Fruit fly (Drosophila melanogaster) S2 (cell line): Measurements from ENCODE around the gene Myt1.

Experiments used
- CG8478 ChIP-seq: fragments of >200 bp; optimal IDR thresholded peaks from 2 replicates; lab custom pipeline; 2018
- CTCF ChIP-seq, 2 experiments: fragments of >200 bp; optimal IDR thresholded peaks; 2 replicates each; lab custom pipeline; 2018

DNA sequence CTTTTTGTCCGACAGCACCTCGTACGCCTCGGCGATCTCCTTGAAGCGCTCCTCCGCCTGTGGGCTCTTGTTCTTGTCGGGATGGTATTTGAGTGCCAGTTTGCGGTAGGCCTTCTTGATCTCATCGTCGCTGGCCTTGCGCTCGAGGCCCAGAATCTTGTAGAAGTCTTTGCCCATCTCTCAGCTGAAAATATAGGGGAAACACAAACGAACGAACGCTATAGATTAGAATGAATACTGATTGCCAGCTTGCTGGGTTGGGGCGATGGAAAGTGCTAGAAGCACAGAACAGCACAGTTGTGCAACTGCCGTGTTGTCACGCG lies 28.0 kb downstream of the Myt1 start:
- TF ChIP-seq CTCF (optimal IDR thresholded peaks at IDR 0.05; lab: Kevin White, UChicago) (no peak), CG8478 (lab: Kevin White, UChicago) (no peak)
